Fruit fly (Drosophila melanogaster) whole organism, prepupa: Measurements from ENCODE around the gene CG15386.

Experiments
- Blimp-1 ChIP-seq: fragments of 200-800 bp; sonication (Bioruptor generic); optimal IDR thresholded peaks from 3 replicates; lab custom pipeline; 2017; ENCODE audit warnings: missing biosample characterization, missing genetic modification characterization, mild to moderate bottlenecking, moderate library complexity, missing genetic modification reagents
- CG10631 ChIP-seq: fragments of 200-800 bp; sonication (Bioruptor generic); optimal IDR thresholded peaks from 2 replicates; lab custom pipeline; 2016; ENCODE audit warnings: missing biosample characterization, missing genetic modification characterization
- CG10669 ChIP-seq: fragments of 200-800 bp; sonication (Bioruptor generic); optimal IDR thresholded peaks from 3 replicates; lab custom pipeline; 2018; ENCODE audit warnings: missing biosample characterization, mild to moderate bottlenecking, missing genetic modification characterization, moderate library complexity
- CG11762 ChIP-seq: fragments of 200-800 bp; sonication (Bioruptor generic); optimal IDR thresholded peaks from 3 replicates; lab custom pipeline; 2016; ENCODE audit warnings: missing biosample characterization, missing genetic modification characterization; ENCODE audit not compliant: insufficient read depth
- CG1621 ChIP-seq: fragments of 200-800 bp; sonication (Bioruptor generic); optimal IDR thresholded peaks from 3 replicates; lab custom pipeline; 2018; ENCODE audit warnings: missing biosample characterization, mild to moderate bottlenecking, missing genetic modification characterization
- CG3032 ChIP-seq: fragments of 200-800 bp; optimal IDR thresholded peaks from 2 replicates; lab custom pipeline; 2019; ENCODE audit warnings: missing biosample characterization, mild to moderate bottlenecking, missing genetic modification characterization, moderate library complexity
- CG32006 ChIP-seq: fragments of 200-800 bp; sonication (Bioruptor generic); optimal IDR thresholded peaks from 3 replicates; lab custom pipeline; 2017; ENCODE audit warnings: missing biosample characterization, mild to moderate bottlenecking, missing genetic modification characterization
- CG34406 ChIP-seq: fragments of 200-800 bp; sonication (Bioruptor generic); optimal IDR thresholded peaks from 3 replicates; lab custom pipeline; 2016; ENCODE audit warnings: missing biosample characterization, missing genetic modification characterization
- CG6163 ChIP-seq: fragments of 200-800 bp; sonication (Bioruptor generic); IDR thresholded peaks from 3 replicates; pipeline ENCODE4 v1.3.6; 2022; ENCODE audit warnings: missing biosample characterization, missing genetic modification characterization
- CG6276 ChIP-seq: fragments of 200-800 bp; sonication (Bioruptor generic); optimal IDR thresholded peaks from 2 replicates; lab custom pipeline; 2017; ENCODE audit warnings: missing biosample characterization, mild to moderate bottlenecking, missing genetic modification characterization
- CG6792 ChIP-seq: fragments of 200-800 bp; sonication (Bioruptor generic); optimal IDR thresholded peaks from 3 replicates; lab custom pipeline; 2016; ENCODE audit warnings: missing biosample characterization, missing genetic modification characterization
- CG8119 ChIP-seq: fragments of 200-800 bp; sonication (Bioruptor generic); IDR thresholded peaks from 3 replicates; pipeline ENCODE4 v1.3.6; 2022; ENCODE audit warnings: missing biosample characterization, missing genetic modification characterization
- CG8319 ChIP-seq: fragments of 200-800 bp; sonication (Bioruptor generic); optimal IDR thresholded peaks from 3 replicates; lab custom pipeline; 2016; ENCODE audit warnings: missing biosample characterization, missing genetic modification characterization
- CG8632 ChIP-seq: fragments of 200-800 bp; sonication (Bioruptor generic); optimal IDR thresholded peaks from 3 replicates; lab custom pipeline; 2016; ENCODE audit warnings: missing biosample characterization, missing genetic modification characterization
- CG9139 ChIP-seq: fragments of 200-800 bp; sonication (Bioruptor generic); optimal IDR thresholded peaks from 3 replicates; lab custom pipeline; 2017; ENCODE audit warnings: missing biosample characterization, mild to moderate bottlenecking, missing genetic modification characterization
- Eip78C ChIP-seq: fragments of 200-800 bp; sonication (Bioruptor generic); peaks from one replicate; lab custom pipeline; 2016; ENCODE audit warnings: missing biosample characterization, missing genetic modification characterization
- Eip93F ChIP-seq: fragments of 200-800 bp; sonication (Bioruptor generic); optimal IDR thresholded peaks from 2 replicates; lab custom pipeline; 2016; ENCODE audit warnings: missing biosample characterization, mild to moderate bottlenecking, missing genetic modification characterization
- Ets21C ChIP-seq: fragments of 200-800 bp; sonication (Bioruptor generic); optimal IDR thresholded peaks from 3 replicates; lab custom pipeline; 2016; ENCODE audit warnings: missing biosample characterization, missing genetic modification characterization
- Gug ChIP-seq: fragments of 200-800 bp; sonication (Bioruptor generic); IDR thresholded peaks from 2 replicates; pipeline ENCODE4 v1.3.6; 2022; ENCODE audit warnings: missing biosample characterization, missing genetic modification characterization
- Hr39 ChIP-seq: fragments of 200-800 bp; sonication (Bioruptor generic); optimal IDR thresholded peaks from 2 replicates; lab custom pipeline; 2016; ENCODE audit warnings: missing biosample characterization, missing genetic modification characterization
- Hr4 ChIP-seq: fragments of 200-800 bp; sonication (Bioruptor generic); optimal IDR thresholded peaks from 3 replicates; lab custom pipeline; 2016; ENCODE audit warnings: missing biosample characterization, missing genetic modification characterization
- Lpt ChIP-seq: fragments of 200-800 bp; sonication (Bioruptor generic); optimal IDR thresholded peaks from 3 replicates; lab custom pipeline; 2016; ENCODE audit warnings: missing biosample characterization, missing genetic modification characterization
- OdsH ChIP-seq: fragments of 200-800 bp; sonication (Bioruptor generic); optimal IDR thresholded peaks from 3 replicates; lab custom pipeline; 2016; ENCODE audit warnings: missing biosample characterization, missing genetic modification characterization
- Sox14 ChIP-seq: fragments of 200-800 bp; sonication (Bioruptor generic); optimal IDR thresholded peaks from 3 replicates; lab custom pipeline; 2016; ENCODE audit warnings: missing biosample characterization, missing genetic modification characterization
- achi ChIP-seq: fragments of 200-800 bp; sonication (Bioruptor generic); optimal IDR thresholded peaks from 3 replicates; lab custom pipeline; 2016; ENCODE audit warnings: missing biosample characterization, missing genetic modification characterization
- acj6 ChIP-seq: fragments of 200-800 bp; sonication (Bioruptor generic); optimal IDR thresholded peaks from 3 replicates; lab custom pipeline; 2016; ENCODE audit warnings: missing biosample characterization, missing genetic modification characterization
- cyc ChIP-seq: fragments of 200-800 bp; sonication (Bioruptor generic); optimal IDR thresholded peaks from 3 replicates; lab custom pipeline; 2016; ENCODE audit warnings: missing biosample characterization, missing genetic modification characterization
- dac ChIP-seq: fragments of 200-800 bp; sonication (Bioruptor generic); optimal IDR thresholded peaks from 2 replicates; lab custom pipeline; 2017; ENCODE audit warnings: missing biosample characterization, mild to moderate bottlenecking, missing genetic modification characterization
- dsx ChIP-seq: fragments of 200-800 bp; optimal IDR thresholded peaks from 3 replicates; lab custom pipeline; 2019; ENCODE audit warnings: missing biosample characterization, mild to moderate bottlenecking, missing genetic modification characterization, moderate library complexity; ENCODE audit not compliant: poor library complexity, severe bottlenecking
- esn ChIP-seq: fragments of 200-800 bp; sonication (Bioruptor generic); optimal IDR thresholded peaks from 2 replicates; lab custom pipeline; 2016; ENCODE audit warnings: missing biosample characterization, mild to moderate bottlenecking, missing genetic modification characterization, moderate library complexity
- fd59A ChIP-seq: fragments of 200-800 bp; sonication (Bioruptor generic); optimal IDR thresholded peaks from 2 replicates; lab custom pipeline; 2017; ENCODE audit warnings: missing biosample characterization, mild to moderate bottlenecking, missing genetic modification characterization, missing genetic modification reagents
- fkh ChIP-seq: fragments of 200-800 bp; sonication (Bioruptor generic); optimal IDR thresholded peaks from 3 replicates; lab custom pipeline; 2017; ENCODE audit warnings: missing biosample characterization, mild to moderate bottlenecking, missing genetic modification characterization, moderate library complexity
- pdm3 ChIP-seq: fragments of 200-800 bp; sonication (Bioruptor generic); optimal IDR thresholded peaks from 3 replicates; lab custom pipeline; 2016; ENCODE audit warnings: missing biosample characterization, missing genetic modification characterization
- spab ChIP-seq: fragments of 200-800 bp; sonication (Bioruptor generic); optimal IDR thresholded peaks from 2 replicates; lab custom pipeline; 2017; ENCODE audit warnings: missing biosample characterization, mild to moderate bottlenecking, missing genetic modification characterization, missing genetic modification reagents
- ss ChIP-seq, 2 experiments: fragments of 200-800 bp; sonication (Bioruptor generic); optimal IDR thresholded peaks; 2 replicates in 1 of 2; 3 replicates in 1 of 2; lab custom pipeline; 2017 to 2018; ENCODE audit warnings: mild to moderate bottlenecking in 2 of 2, missing biosample characterization in 2 of 2, missing genetic modification characterization in 2 of 2, moderate library complexity in 1 of 2
- svp ChIP-seq: fragments of 200-800 bp; sonication (Bioruptor generic); peaks from one replicate; lab custom pipeline; 2016; ENCODE audit warnings: missing biosample characterization, missing genetic modification characterization

The CG15386 gene

dm6 chr2L:2175090-2175830, 41.8 kb downstream of the CG15386 start (continued):
- TF ChIP-seq Eip93F (GFP tag; lab: Kevin White, UChicago): no peak
- TF ChIP-seq CG10631: peak; percentile 56
- peak; percentile 45 to 71 for TF ChIP-seq ss (GFP tag; optimal IDR thresholded peaks at IDR 0.05; lab: Kevin White, UChicago)
- peak; percentile 27; the same call in 1 of the 3 replicates for TF ChIP-seq CG8119
- TF ChIP-seq Sox14 (GFP tag; lab: Kevin White, UChicago): peak; percentile 47
- no peak for TF ChIP-seq fd59A (GFP tag; lab: Kevin White, UChicago)
- no peak for TF ChIP-seq cyc
- no peak for TF ChIP-seq CG11762 (GFP tag; lab: Kevin White, UChicago)
- peak; percentile 7 for TF ChIP-seq Hr39
- TF ChIP-seq spab (GFP tag; lab: Kevin White, UChicago): peak; percentile 18
- TF ChIP-seq OdsH (GFP tag; lab: Kevin White, UChicago): peak; percentile 63
- peak; percentile 60; the same call in 2 of the 3 replicates for TF ChIP-seq CG6163
- TF ChIP-seq Eip78C (GFP tag; lab: Kevin White, UChicago): peak; percentile 86
- no peak for TF ChIP-seq CG10669
- peak; percentile 65 for TF ChIP-seq CG1621 (tag; lab: Kevin White, UChicago)
- TF ChIP-seq CG3032 (tag; lab: Kevin White, UChicago): no peak
- TF ChIP-seq CG8632 (GFP tag; lab: Kevin White, UChicago): peak; percentile 29

- TF ChIP-seq Hr39: no peak
- TF ChIP-seq Lpt (GFP tag; lab: Kevin White, UChicago): peak; percentile 6
- TF ChIP-seq dsx: no peak
- peak; percentile 16 for TF ChIP-seq fkh (GFP tag; lab: Kevin White, UChicago)
- TF ChIP-seq CG10669: no peak
- TF ChIP-seq CG10631: no peak
- no peak for TF ChIP-seq CG9139
Measured at dm6 chr2L:2173604-2174003, 43.4 kb downstream of the CG15386 start.

dm6 chr2L:2173191-2173590, 43.9 kb downstream of the CG15386 start:
- no peak for TF ChIP-seq Lpt (GFP tag; lab: Kevin White, UChicago)
- no peak for TF ChIP-seq CG10631
- no peak for TF ChIP-seq Ets21C
- no peak for TF ChIP-seq esn
- TF ChIP-seq achi (GFP tag; lab: Kevin White, UChicago): no peak
- no peak for TF ChIP-seq Eip93F (GFP tag; lab: Kevin White, UChicago)
- no peak for TF ChIP-seq dac (GFP tag; lab: Kevin White, UChicago)
- no peak for TF ChIP-seq Sox14 (GFP tag; lab: Kevin White, UChicago)
- no peak for TF ChIP-seq CG34406 (GFP tag; lab: Kevin White, UChicago)
- no peak for TF ChIP-seq pdm3 (GFP tag; lab: Kevin White, UChicago)
- no peak for TF ChIP-seq dsx
- TF ChIP-seq CG6792 (GFP tag; lab: Kevin White, UChicago): no peak

- peak; percentile 63 for TF ChIP-seq Eip78C (GFP tag; lab: Kevin White, UChicago)
- no peak for TF ChIP-seq CG6276 (GFP tag; lab: Kevin White, UChicago)
- no peak for TF ChIP-seq Blimp-1 (GFP tag; lab: Kevin White, UChicago)
- TF ChIP-seq Sox14 (GFP tag; lab: Kevin White, UChicago): no peak
- TF ChIP-seq CG8319 (GFP tag; lab: Kevin White, UChicago): no peak
- TF ChIP-seq Gug (GFP tag; lab: Robert Waterston, UW): no peak
- peak; percentile 25 for TF ChIP-seq acj6 (GFP tag; lab: Kevin White, UChicago)
- no peak for TF ChIP-seq spab (GFP tag; lab: Kevin White, UChicago)
- no peak for TF ChIP-seq Hr4 (GFP tag; lab: Kevin White, UChicago)
- 0 out of 3 replicates have a peak, but pooled peaks have one; percentile 38 for TF ChIP-seq CG6163
- no peak for TF ChIP-seq pdm3 (GFP tag; lab: Kevin White, UChicago)
- no peak for TF ChIP-seq CG34406 (GFP tag; lab: Kevin White, UChicago)
- peak; percentile 60 for TF ChIP-seq svp (GFP tag; lab: Kevin White, UChicago)
- peak; percentile 6 for TF ChIP-seq CG32006 (GFP tag; lab: Kevin White, UChicago)
- TF ChIP-seq, all 60 proteins: peak for 5
Measured at dm6 chr2L:2172460-2173121, 44.5 kb downstream of the CG15386 start.
